Fruit fly (Drosophila melanogaster) whole organism, wandering third instar larva: Measurements from ENCODE around the gene kay.

Source experiments
- CrebA ChIP-seq: fragments of 200-800 bp; sonication (Bioruptor generic); optimal IDR thresholded peaks from 2 replicates; lab custom pipeline; 2016; ENCODE audit warnings: missing biosample characterization, mild to moderate bottlenecking, missing genetic modification characterization, borderline replicate concordance
- GATAd ChIP-seq: sonication (Bioruptor generic); optimal IDR thresholded peaks from 2 replicates; lab custom pipeline; 2016; ENCODE audit warnings: missing biosample characterization, missing genetic modification characterization
- HLH106 ChIP-seq: fragments of 200-800 bp; optimal IDR thresholded peaks from 3 replicates; lab custom pipeline; 2019; ENCODE audit warnings: missing biosample characterization, mild to moderate bottlenecking, missing genetic modification characterization, moderate library complexity
- Hnf4 ChIP-seq: fragments of 200-800 bp; sonication (Bioruptor generic); optimal IDR thresholded peaks from 2 replicates; lab custom pipeline; 2016; ENCODE audit warnings: missing biosample characterization, mild to moderate bottlenecking, missing genetic modification characterization
- Hr83 ChIP-seq: fragments of 200-300 bp; sonication (Bioruptor generic); optimal IDR thresholded peaks from 2 replicates; lab custom pipeline; 2016; ENCODE audit warnings: missing biosample characterization, mild to moderate bottlenecking, missing genetic modification characterization, moderate library complexity; ENCODE audit not compliant: poor library complexity, severe bottlenecking
- Myc ChIP-seq: fragments of >200 bp; optimal IDR thresholded peaks from 2 replicates; lab custom pipeline; 2017
- N ChIP-seq: fragments of >200 bp; optimal IDR thresholded peaks from 2 replicates; lab custom pipeline; 2018; ENCODE audit warnings: missing biosample characterization, missing external identifiers, missing genetic modification characterization
- OdsH ChIP-seq: fragments of 200-800 bp; sonication (Bioruptor generic); optimal IDR thresholded peaks from 2 replicates; lab custom pipeline; 2016; ENCODE audit warnings: missing biosample characterization, mild to moderate bottlenecking, missing genetic modification characterization
- Vsx2 ChIP-seq: fragments of 200-300, 225-300 bp; sonication (Bioruptor generic); optimal IDR thresholded peaks from 2 replicates; lab custom pipeline; 2018; ENCODE audit warnings: missing biosample characterization, missing genetic modification characterization; ENCODE audit not compliant: partially characterized antibody
- ey ChIP-seq: fragments of 200-800 bp; sonication (Bioruptor generic); optimal IDR thresholded peaks from 2 replicates; lab custom pipeline; 2016; ENCODE audit warnings: missing biosample characterization, missing genetic modification characterization
- psq ChIP-seq: fragments of 200-800 bp; sonication (Bioruptor generic); optimal IDR thresholded peaks from 3 replicates; lab custom pipeline; 2017; ENCODE audit warnings: missing biosample characterization, mild to moderate bottlenecking, missing genetic modification characterization, moderate library complexity

DNA sequence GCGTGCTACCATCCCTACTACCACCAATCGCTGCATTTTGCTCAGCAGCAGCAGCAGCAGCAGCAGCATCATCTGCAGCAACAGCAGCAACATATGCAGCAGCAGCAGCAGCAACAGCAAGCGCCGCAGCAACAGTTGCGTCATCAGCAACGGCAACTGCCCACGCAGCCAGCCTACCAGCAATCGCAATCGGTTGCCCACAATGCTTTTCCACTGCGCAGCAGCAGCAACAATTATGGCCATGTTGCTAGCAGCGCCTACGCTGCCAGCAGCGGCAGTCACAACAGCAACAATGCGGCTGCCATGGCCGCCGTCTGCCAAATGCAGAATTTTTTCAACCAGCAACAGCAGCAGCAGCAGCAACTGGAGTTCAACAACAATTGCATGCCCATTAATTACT, 24.4 kb downstream of the kay start:
- TF ChIP-seq HLH106 = no peak
- no peak for TF ChIP-seq Vsx2 (GFP tag; lab: Kevin White, UChicago)
- no peak for TF ChIP-seq ey (GFP tag; lab: Kevin White, UChicago)
- TF ChIP-seq N (GFP tag; lab: Kevin White, UChicago) = no peak
- no peak for TF ChIP-seq Hr83 (GFP tag; lab: Kevin White, UChicago)
- TF ChIP-seq OdsH = no peak
- no peak for TF ChIP-seq Hnf4 (GFP tag; lab: Kevin White, UChicago)
- TF ChIP-seq CrebA (GFP tag; lab: Kevin White, UChicago) = no peak
- no peak for TF ChIP-seq psq (GFP tag; lab: Kevin White, UChicago)
- no peak for TF ChIP-seq Myc (lab: Kevin White, UChicago)
- TF ChIP-seq GATAd (GFP tag; lab: Kevin White, UChicago) = no peak
